Fruit fly (Drosophila melanogaster) whole organism, embryonic: Measurements from ENCODE around the gene CG12290.

Source experiments
- B-H2 ChIP-seq: fragments of 200-800 bp; sonication (Bioruptor generic); optimal IDR thresholded peaks from 2 replicates; lab custom pipeline; 2018; ENCODE audit warnings: missing biosample characterization, mild to moderate bottlenecking, missing genetic modification characterization
- Bgb ChIP-seq: fragments of 200-800 bp; sonication (Bioruptor generic); IDR thresholded peaks from 2 replicates; pipeline ENCODE4 v1.3.6; 2022; ENCODE audit warnings: missing biosample characterization, missing genetic modification characterization; ENCODE audit not compliant: partially characterized antibody
- CG10209 ChIP-seq: fragments of 200-800 bp; sonication (Bioruptor generic); optimal IDR thresholded peaks from 3 replicates; lab custom pipeline; 2017; ENCODE audit warnings: missing biosample characterization, mild to moderate bottlenecking, missing genetic modification characterization, missing genetic modification reagents
- CG11560 ChIP-seq: fragments of 200-800 bp; sonication (Bioruptor generic); IDR thresholded peaks from 3 replicates; pipeline ENCODE4 v1.3.6; 2022; ENCODE audit warnings: missing biosample characterization, missing genetic modification characterization
- CG12071 ChIP-seq: fragments of 200-800 bp; sonication (Bioruptor generic); optimal IDR thresholded peaks from 3 replicates; lab custom pipeline; 2018; ENCODE audit warnings: missing biosample characterization, mild to moderate bottlenecking, missing genetic modification characterization
- CG12219 ChIP-seq: fragments of 200-800 bp; sonication (Bioruptor generic); optimal IDR thresholded peaks from 3 replicates; lab custom pipeline; 2018; ENCODE audit warnings: missing biosample characterization, mild to moderate bottlenecking, missing genetic modification characterization
- CG13287 ChIP-seq: fragments of 200-800 bp; sonication (Bioruptor generic); IDR thresholded peaks from 2 replicates; pipeline ENCODE4 v1.3.6; 2022; ENCODE audit warnings: missing biosample characterization, missing genetic modification characterization; ENCODE audit not compliant: partially characterized antibody
- CG13296 ChIP-seq: fragments of 200-800 bp; sonication (Bioruptor generic); optimal IDR thresholded peaks from 3 replicates; lab custom pipeline; 2018; ENCODE audit warnings: missing biosample characterization, mild to moderate bottlenecking, missing genetic modification characterization
- CG13624 ChIP-seq: fragments of 200-800 bp; sonication (Bioruptor generic); optimal IDR thresholded peaks from 2 replicates; lab custom pipeline; 2016; ENCODE audit warnings: missing biosample characterization, missing genetic modification characterization
- CG15514 ChIP-seq: fragments of 200-800 bp; sonication (Bioruptor generic); optimal IDR thresholded peaks from 3 replicates; lab custom pipeline; 2017; ENCODE audit warnings: missing biosample characterization, missing genetic modification characterization, mild to moderate bottlenecking, moderate library complexity, missing genetic modification reagents
- CG16779 ChIP-seq: fragments of 200-800 bp; sonication (Bioruptor generic); IDR thresholded peaks from 2 replicates; pipeline ENCODE4 v1.3.6; 2022; ENCODE audit warnings: missing biosample characterization, missing genetic modification characterization
- CG16815 ChIP-seq: fragments of 200-800 bp; sonication (Bioruptor generic); optimal IDR thresholded peaks from 3 replicates; lab custom pipeline; 2017; ENCODE audit warnings: missing biosample characterization, mild to moderate bottlenecking, missing genetic modification characterization
- CG16863 ChIP-seq: fragments of 200-800 bp; sonication (Bioruptor generic); optimal IDR thresholded peaks from 3 replicates; lab custom pipeline; 2016; ENCODE audit warnings: missing biosample characterization, missing genetic modification characterization
- CG17385 ChIP-seq: fragments of 200-800 bp; sonication (Bioruptor generic); optimal IDR thresholded peaks from 3 replicates; lab custom pipeline; 2018; ENCODE audit warnings: missing biosample characterization, mild to moderate bottlenecking, missing genetic modification characterization
- CG1832 ChIP-seq: fragments of 200-800 bp; sonication (Bioruptor generic); optimal IDR thresholded peaks from 2 replicates; lab custom pipeline; 2017; ENCODE audit warnings: missing biosample characterization, mild to moderate bottlenecking, missing genetic modification characterization, inconsistent platforms
- CG18599 ChIP-seq: fragments of 200-800 bp; sonication (Bioruptor generic); optimal IDR thresholded peaks from 3 replicates; lab custom pipeline; 2017; ENCODE audit warnings: missing biosample characterization, missing genetic modification characterization, mild to moderate bottlenecking, moderate library complexity, missing genetic modification reagents
- CG34376 ChIP-seq: fragments of 200-800 bp; sonication (Bioruptor generic); optimal IDR thresholded peaks from 2 replicates; lab custom pipeline; 2018; ENCODE audit warnings: missing biosample characterization, mild to moderate bottlenecking, missing genetic modification characterization
- CG3726 ChIP-seq: fragments of 200-800 bp; sonication (Bioruptor generic); IDR thresholded peaks from 3 replicates; pipeline ENCODE4, ENCODE4 v1.3.6; 2022; ENCODE audit warnings: missing biosample characterization, missing genetic modification characterization
- CG4360 ChIP-seq: fragments of 200-800 bp; sonication (Bioruptor generic); IDR thresholded peaks from 2 replicates; pipeline ENCODE4 v1.3.6; 2022; ENCODE audit warnings: missing biosample characterization, missing genetic modification characterization
- CG6254 ChIP-seq: fragments of 200-800 bp; sonication (Bioruptor generic); optimal IDR thresholded peaks from 3 replicates; lab custom pipeline; 2017; ENCODE audit warnings: mild to moderate bottlenecking, missing biosample characterization, missing genetic modification reagents, missing genetic modification characterization
- CG6765 ChIP-seq: fragments of 200-800 bp; sonication (Bioruptor generic); optimal IDR thresholded peaks from 3 replicates; lab custom pipeline; 2017; ENCODE audit warnings: missing biosample characterization, mild to moderate bottlenecking, missing genetic modification characterization
- CG6854 ChIP-seq: fragments of 200-800 bp; sonication (Bioruptor generic); optimal IDR thresholded peaks from 3 replicates; lab custom pipeline; 2017; ENCODE audit warnings: missing biosample characterization, mild to moderate bottlenecking, missing genetic modification characterization
- CG7839 ChIP-seq: fragments of 200-800 bp; sonication (Bioruptor generic); optimal IDR thresholded peaks from 3 replicates; lab custom pipeline; 2018; ENCODE audit warnings: missing biosample characterization, mild to moderate bottlenecking, missing genetic modification characterization, moderate library complexity
- CG9817 ChIP-seq: fragments of 200-800 bp; sonication (Bioruptor generic); optimal IDR thresholded peaks from 2 replicates; lab custom pipeline; 2018; ENCODE audit warnings: missing biosample characterization, mild to moderate bottlenecking, missing genetic modification characterization, moderate library complexity
- D19A ChIP-seq: fragments of 200-800 bp; optimal IDR thresholded peaks from 3 replicates; lab custom pipeline; 2019; ENCODE audit warnings: missing biosample characterization, mild to moderate bottlenecking, missing genetic modification characterization, moderate library complexity
- GATAe ChIP-seq: fragments of 200-800 bp; sonication (Bioruptor generic); conservative IDR thresholded peaks from 2 replicates; pipeline ENCODE4 v1.3.6; 2022; ENCODE audit warnings: missing biosample characterization, missing genetic modification characterization
- HmgZ ChIP-seq: fragments of 200-800 bp; sonication (Bioruptor generic); optimal IDR thresholded peaks from 2 replicates; lab custom pipeline; 2018; ENCODE audit warnings: missing biosample characterization, mild to moderate bottlenecking, missing genetic modification characterization
- Hmr ChIP-seq: fragments of 200-800 bp; sonication (Bioruptor generic); optimal IDR thresholded peaks from 3 replicates; lab custom pipeline; 2017; ENCODE audit warnings: mild to moderate bottlenecking, missing biosample characterization, missing genetic modification reagents, missing genetic modification characterization
- Kr ChIP-seq: fragments of 200-800 bp; sonication (Bioruptor generic); optimal IDR thresholded peaks from 2 replicates; lab custom pipeline; 2017; ENCODE audit warnings: missing biosample characterization, mild to moderate bottlenecking, missing genetic modification characterization
- Mrtf ChIP-seq: fragments of 200-800 bp; sonication (Bioruptor generic); IDR thresholded peaks from 3 replicates; pipeline ENCODE4 v1.3.6; 2022; ENCODE audit warnings: missing biosample characterization, missing genetic modification characterization
- Ptx1 ChIP-seq: fragments of 200-800 bp; sonication (Bioruptor generic); IDR thresholded peaks from 2 replicates; pipeline ENCODE4 v1.3.6; 2022; ENCODE audit warnings: missing biosample characterization, missing genetic modification characterization
- Stat92E ChIP-seq, 3 experiments: fragments of >200 bp in 2 of 3; fragments of 200-800 bp in 1 of 3; sonication (Bioruptor generic) in 1 of 3; optimal IDR thresholded peaks; 2 replicates each; lab custom pipeline; 2017 to 2019; ENCODE audit warnings: missing biosample characterization in 3 of 3, missing genetic modification characterization in 3 of 3, mild to moderate bottlenecking in 1 of 3, moderate library complexity in 1 of 3
- Xrp1 ChIP-seq: fragments of 200-800 bp; sonication (Bioruptor generic); IDR thresholded peaks from 2 replicates; pipeline ENCODE4 v1.3.6; 2022; ENCODE audit warnings: missing biosample characterization, missing genetic modification characterization
- crol ChIP-seq: fragments of 200-800 bp; sonication (Bioruptor generic); IDR thresholded peaks from 2 replicates; pipeline ENCODE4 v1.3.6; 2022; ENCODE audit warnings: missing biosample characterization, missing genetic modification characterization
- eve ChIP-seq, 2 experiments: fragments of >200 bp; optimal IDR thresholded peaks; 2 replicates each; lab custom pipeline; 2017; ENCODE audit warnings: missing biosample characterization in 2 of 2, missing genetic modification characterization in 2 of 2
- grau ChIP-seq: fragments of 200-800 bp; optimal IDR thresholded peaks from 3 replicates; lab custom pipeline; 2019; ENCODE audit warnings: missing biosample characterization, mild to moderate bottlenecking, missing genetic modification characterization, moderate library complexity
- grn ChIP-seq: fragments of 200-800 bp; sonication (Bioruptor generic); optimal IDR thresholded peaks from 3 replicates; lab custom pipeline; 2017; ENCODE audit warnings: missing biosample characterization, missing genetic modification characterization
- ind ChIP-seq: fragments of 200-800 bp; sonication (Bioruptor generic); optimal IDR thresholded peaks from 3 replicates; lab custom pipeline; 2016; ENCODE audit warnings: missing biosample characterization, missing genetic modification characterization
- mirr ChIP-seq: fragments of 200-800 bp; sonication (Bioruptor generic); optimal IDR thresholded peaks from 3 replicates; lab custom pipeline; 2018; ENCODE audit warnings: missing biosample characterization, mild to moderate bottlenecking, missing genetic modification characterization
- prd ChIP-seq, 3 experiments: fragments of >200 bp in 2 of 3; fragments of 200-800 bp in 1 of 3; sonication (Bioruptor generic) in 1 of 3; optimal IDR thresholded peaks in 2 of 3; IDR thresholded peaks in 1 of 3; 2 replicates in 2 of 3; 3 replicates in 1 of 3; pipeline versions ENCODE4 v1.3.6 to Lab custom; 2017 to 2022; ENCODE audit warnings: missing biosample characterization in 1 of 3, missing genetic modification characterization in 1 of 3
- pros ChIP-seq: fragments of 200-800 bp; sonication (Bioruptor generic); optimal IDR thresholded peaks from 3 replicates; lab custom pipeline; 2019; ENCODE audit warnings: missing biosample characterization, mild to moderate bottlenecking, missing genetic modification characterization, moderate library complexity
- rib ChIP-seq: fragments of 200-800 bp; sonication (Bioruptor generic); IDR thresholded peaks from 2 replicates; pipeline ENCODE4 v1.3.6; 2022; ENCODE audit warnings: missing biosample characterization, missing genetic modification characterization
- run ChIP-seq: fragments of 200-800 bp; sonication (Bioruptor generic); optimal IDR thresholded peaks from 3 replicates; lab custom pipeline; 2018; ENCODE audit warnings: missing biosample characterization, mild to moderate bottlenecking, missing genetic modification characterization
- so ChIP-seq: fragments of 200-800 bp; sonication (Bioruptor generic); IDR thresholded peaks from 3 replicates; pipeline ENCODE4 v1.3.6; 2022; ENCODE audit warnings: missing biosample characterization, missing genetic modification characterization
- sob ChIP-seq: fragments of 200-800 bp; sonication (Bioruptor generic); IDR thresholded peaks from 2 replicates; pipeline ENCODE4 v1.3.6; 2022; ENCODE audit warnings: missing biosample characterization, missing genetic modification characterization
- sqz ChIP-seq: fragments of 200-800 bp; sonication (Bioruptor generic); optimal IDR thresholded peaks from 3 replicates; lab custom pipeline; 2018; ENCODE audit warnings: missing biosample characterization, mild to moderate bottlenecking, missing genetic modification characterization
- sug ChIP-seq: fragments of 200-800 bp; optimal IDR thresholded peaks from 2 replicates; lab custom pipeline; 2019; ENCODE audit warnings: missing biosample characterization, mild to moderate bottlenecking, missing genetic modification characterization, moderate library complexity
- tap ChIP-seq: fragments of 200-800 bp; optimal IDR thresholded peaks from 3 replicates; lab custom pipeline; 2019; ENCODE audit warnings: missing biosample characterization, mild to moderate bottlenecking, missing genetic modification characterization, moderate library complexity
- tio ChIP-seq: fragments of 200-800 bp; sonication (Bioruptor generic); optimal IDR thresholded peaks from 2 replicates; lab custom pipeline; 2017; ENCODE audit warnings: missing biosample characterization, missing genetic modification characterization, inconsistent platforms
- tx ChIP-seq: fragments of 200-800 bp; sonication (Bioruptor generic); optimal IDR thresholded peaks from 2 replicates; lab custom pipeline; 2016; ENCODE audit warnings: missing biosample characterization, missing genetic modification characterization

The CG12290 gene

dm6 chr3R:26185201-26185688 lies 44.8 kb upstream of the CG12290 start, which contains the start of gene CG31086 (continued):
- TF ChIP-seq CG34376 (GFP tag; lab: Kevin White, UChicago) (peak; percentile 83), CG1832 (GFP tag; lab: Kevin White, UChicago) (no peak), Hmr (GFP tag; lab: Kevin White, UChicago) (peak; percentile 22), CG6854 (GFP tag; lab: Kevin White, UChicago) (peak; percentile 55), CG10209 (GFP tag; lab: Kevin White, UChicago) (no peak), sob (GFP tag; lab: Robert Waterston, UW) (0 out of 2 replicates have a peak, but pooled peaks have one; percentile 10), grau (no peak), CG6765 (GFP tag; lab: Kevin White, UChicago) (peak; percentile 19), pros (GFP tag; lab: Kevin White, UChicago) (no peak), run (tag; lab: Kevin White, UChicago) (no peak), GATAe (GFP tag; lab: Robert Waterston, UW) (peak; percentile 51), sqz (GFP tag; lab: Kevin White, UChicago) (no peak), CG12219 (GFP tag; lab: Kevin White, UChicago) (no peak), CG6254 (GFP tag; lab: Kevin White, UChicago) (peak; percentile 4), CG15514 (GFP tag; lab: Kevin White, UChicago) (peak; percentile 31), ind (GFP tag; lab: Kevin White, UChicago) (no peak), CG17385 (peak; percentile 2), CG3726 (GFP tag; lab: Robert Waterston, UW) (no peak), eve (GFP tag; optimal IDR thresholded peaks at IDR 0.05; lab: Kevin White, UChicago) (no peak), CG16815 (GFP tag; lab: Kevin White, UChicago) (no peak), CG18599 (GFP tag; lab: Kevin White, UChicago) (peak; percentile 16), Stat92E (GFP tag; optimal IDR thresholded peaks at IDR 0.05; lab: Kevin White, UChicago) (no peak), CG13296 (GFP tag; lab: Kevin White, UChicago) (peak; percentile 66), grn (GFP tag; lab: Kevin White, UChicago) (peak; percentile 84), CG9817 (no peak), CG12071 (peak; percentile 62), Ptx1 (GFP tag; lab: Robert Waterston, UW) (no peak), mirr (peak; percentile 65), D19A (tag; lab: Kevin White, UChicago) (no peak), CG11560 (tag; lab: Robert Waterston, UW) (no peak), CG4360 (GFP tag; lab: Robert Waterston, UW) (no peak), CG13624 (GFP tag; lab: Kevin White, UChicago) (no peak), tap (tag; lab: Kevin White, UChicago) (peak; percentile 42), so (no peak), sug (tag; lab: Kevin White, UChicago) (peak; percentile 77), tx (GFP tag; lab: Kevin White, UChicago) (no peak), Kr (GFP tag; lab: Kevin White, UChicago) (no peak), Bgb (no peak), Xrp1 (GFP tag; lab: Robert Waterston, UW) (no peak), CG13287 (no peak), HmgZ (tag; lab: Kevin White, UChicago) (peak; percentile 4), crol (no peak), CG7839 (no peak), B-H2 (peak; percentile 62), Mrtf (GFP tag; lab: Robert Waterston, UW) (0 out of 3 replicates have a peak, but pooled peaks have one; percentile 20), CG16863 (GFP tag; lab: Kevin White, UChicago) (no peak), prd (optimal IDR thresholded peaks at IDR 0.05; lab: Kevin White, UChicago) (no peak), prd (GFP tag; IDR thresholded peaks at IDR 0.05; lab: Robert Waterston, UW) (no peak), rib (GFP tag; lab: Robert Waterston, UW) (no peak), tio (GFP tag; lab: Kevin White, UChicago) (no peak), CG16779 (GFP tag; lab: Robert Waterston, UW) (no peak)
